Fruit fly (Drosophila melanogaster): ENCODE results near the gene CG15317.

Gene CG15317

DNA sequence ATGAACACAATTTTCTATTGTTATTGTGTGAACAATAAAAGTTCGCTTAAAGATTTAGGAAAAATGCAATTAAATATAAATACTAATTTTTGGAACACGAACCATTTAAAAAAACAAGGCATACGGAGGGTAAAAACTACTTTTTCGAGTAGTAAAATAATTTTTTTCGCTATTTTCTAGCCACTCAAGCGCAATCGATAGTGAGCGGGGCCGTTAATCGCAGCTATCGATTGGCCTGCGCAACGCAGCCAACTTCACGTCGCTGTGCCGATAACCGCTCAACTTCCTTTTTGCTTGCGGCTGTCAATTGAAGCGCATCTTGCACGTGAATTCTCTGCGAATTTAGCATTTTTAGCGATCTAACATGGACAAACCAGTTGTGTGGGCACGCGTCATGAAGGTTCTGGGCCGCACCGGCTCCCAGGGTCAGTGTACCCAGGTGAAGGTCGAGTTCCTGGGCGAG, 2.0 kb downstream of the CG15317 start, which contains the start of gene RpS28b (continued):
- TF ChIP-seq CG6854 (GFP tag; optimal IDR thresholded peaks at IDR 0.05) (peak; percentile 84), ems (GFP tag; optimal IDR thresholded peaks at IDR 0.05) (peak; percentile 80), CG6272 (GFP tag; IDR thresholded peaks at IDR 0.05) (peak; percentile 87), CHES-1-like (GFP tag; optimal IDR thresholded peaks at IDR 0.05) (peak; percentile 88), CG10654 (GFP tag; optimal IDR thresholded peaks at IDR 0.05) (peak; percentile 78), CG6254 (GFP tag; optimal IDR thresholded peaks at IDR 0.05) (peak; percentile 52), lov (optimal IDR thresholded peaks at IDR 0.05) (no peak), lov (GFP tag; IDR thresholded peaks at IDR 0.05) (peak; percentile 97), dan (GFP tag; IDR thresholded peaks at IDR 0.05) (no peak), sc (optimal IDR thresholded peaks at IDR 0.05) (no peak), sc (GFP tag; optimal IDR thresholded peaks at IDR 0.05) (peak; percentile 82), sens (GFP tag) (peak; percentile 95), ham (GFP tag; IDR thresholded peaks at IDR 0.05) (peak; percentile 86), fru (optimal IDR thresholded peaks at IDR 0.05) (no peak), NFAT (GFP tag; IDR thresholded peaks at IDR 0.05) (peak; percentile 97), wdn (GFP tag; IDR thresholded peaks at IDR 0.05) (peak; percentile 75), bowl (GFP tag; IDR thresholded peaks at IDR 0.05) (peak; percentile 81), cato (GFP tag; optimal IDR thresholded peaks at IDR 0.05; ENCODE audit: borderline replicate concordance) (peak; percentile 49), CG2889 (GFP tag; IDR thresholded peaks at IDR 0.05) (peak; percentile 82), scrt (GFP tag; optimal IDR thresholded peaks at IDR 0.05) (peak; percentile 86), CG4328 (GFP tag; optimal IDR thresholded peaks at IDR 0.05) (peak; percentile 93), ttk (GFP tag; IDR thresholded peaks at IDR 0.05) (peak; percentile 90), Neu2 (GFP tag; optimal IDR thresholded peaks at IDR 0.05; ENCODE audit: borderline replicate concordance) (peak; percentile 60), Xrp1 (GFP tag; IDR thresholded peaks at IDR 0.05) (peak; percentile 33; the same call in 1 of the 2 replicates), nerfin-2 (GFP tag; IDR thresholded peaks at IDR 0.05; ENCODE audit: partially characterized antibody) (peak; percentile 52; the same call in 1 of the 2 replicates), CG13624 (GFP tag; optimal IDR thresholded peaks at IDR 0.05) (peak; percentile 85), vvl (GFP tag; IDR thresholded peaks at IDR 0.05) (peak; percentile 94), CG10274 (GFP tag; optimal IDR thresholded peaks at IDR 0.05) (peak; percentile 89), crol (GFP tag; IDR thresholded peaks at IDR 0.05) (peak; percentile 43; the same call in 1 of the 2 replicates), CG17829 (tag; optimal IDR thresholded peaks at IDR 0.05) (peak; percentile 60), CG8290 (GFP tag; optimal IDR thresholded peaks at IDR 0.05) (peak; percentile 38), CG8290 (tag; optimal IDR thresholded peaks at IDR 0.05) (peak; percentile 78 to 98), HLH54F (GFP tag; optimal IDR thresholded peaks at IDR 0.05) (peak; percentile 81), klu (GFP tag; IDR thresholded peaks at IDR 0.05) (peak; percentile 69), Scr (GFP tag; IDR thresholded peaks at IDR 0.05; ENCODE audit: partially characterized antibody) (peak; percentile 69), Hsf (GFP tag; optimal IDR thresholded peaks at IDR 0.05) (peak; percentile 88), NK7.1 (GFP tag; optimal IDR thresholded peaks at IDR 0.05) (peak; percentile 92), Sox102F (GFP tag; optimal IDR thresholded peaks at IDR 0.05) (no peak), Rfx (GFP tag; IDR thresholded peaks at IDR 0.05) (peak; percentile 98), run (tag; optimal IDR thresholded peaks at IDR 0.05) (peak; percentile 60), Nf-YB (GFP tag; optimal IDR thresholded peaks at IDR 0.05) (peak; percentile 52), B-H2 (GFP tag; optimal IDR thresholded peaks at IDR 0.05) (peak; percentile 95), CG2712 (tag; optimal IDR thresholded peaks at IDR 0.05) (peak; percentile 67), btn (GFP tag; optimal IDR thresholded peaks at IDR 0.05) (peak; percentile 82), ERR (GFP tag; optimal IDR thresholded peaks at IDR 0.05) (peak; percentile 55), CG4404 (GFP tag; IDR thresholded peaks at IDR 0.05) (peak; percentile 71), ATbp (GFP tag; optimal IDR thresholded peaks at IDR 0.05) (peak; percentile 91), Optix (GFP tag; IDR thresholded peaks at IDR 0.05) (peak; percentile 88), trh (GFP tag; optimal IDR thresholded peaks at IDR 0.05) (peak; percentile 78), da (GFP tag; optimal IDR thresholded peaks at IDR 0.05) (peak; percentile 78), Antp (GFP tag; optimal IDR thresholded peaks at IDR 0.05) (peak; percentile 86), CG8478 (optimal IDR thresholded peaks at IDR 0.05) (no peak), dysf (GFP tag; IDR thresholded peaks at IDR 0.05) (peak; percentile 88)

Data from whole organism, embryonic.